Worm (Caenorhabditis elegans) whole organism, L4 larva: ENCODE measurements around the gene T22F3.12.

ENCODE experiments used
- F49E8.2 ChIP-seq: sonication (generic microtip); optimal IDR thresholded peaks from 2 replicates; lab custom pipeline; 2016; ENCODE audit warnings: missing compliant biosample characterization, mild to moderate bottlenecking, missing genetic modification characterization, borderline replicate concordance
- R02D3.7 ChIP-seq: fragments of 150-350 bp; sonication (generic microtip); optimal IDR thresholded peaks from 3 replicates; lab custom pipeline; 2014; ENCODE audit warnings: missing biosample characterization, missing genetic modification characterization
- T26A8.4 ChIP-seq: fragments of 200-800 bp; sonication (Bioruptor generic); IDR thresholded peaks from 2 replicates; pipeline ENCODE4 v1.3.6; 2022; ENCODE audit warnings: missing genetic modification characterization, missing compliant biosample characterization
- Y105C5A.15 ChIP-seq: fragments of 200-800 bp; sonication (Bioruptor generic); IDR thresholded peaks from 2 replicates; pipeline ENCODE4 v1.3.6; 2022; ENCODE audit warnings: missing genetic modification characterization, missing compliant biosample characterization
- ceh-82 ChIP-seq: sonication (generic microtip); optimal IDR thresholded peaks from 2 replicates; lab custom pipeline; 2017; ENCODE audit warnings: missing biosample characterization, missing genetic modification characterization
- dpl-1 ChIP-seq: fragments of 150-350 bp; optimal IDR thresholded peaks from 2 replicates; lab custom pipeline; 2014; ENCODE audit warnings: missing biosample characterization, missing genetic modification reagents, missing genetic modification characterization
- nhr-41 ChIP-seq: fragments of 200-800 bp; sonication (Bioruptor generic); IDR thresholded peaks from 2 replicates; pipeline ENCODE4 v1.3.6; 2022; ENCODE audit warnings: missing genetic modification reagents, missing genetic modification characterization, missing compliant biosample characterization
- nhr-76 ChIP-seq: fragments of 150-350 bp; optimal IDR thresholded peaks from 2 replicates; lab custom pipeline; 2014; ENCODE audit warnings: missing biosample characterization, missing genetic modification characterization
- pha-4 ChIP-seq, 2 experiments: fragments of 150-350 bp in 1 of 2; fragments of 200-800 bp in 1 of 2; sonication (Bioruptor generic) in 1 of 2; IDR thresholded peaks in 1 of 2; optimal IDR thresholded peaks in 1 of 2; 2 replicates each; pipeline versions ENCODE4 v1.3.6 to Lab custom; 2014 to 2022; ENCODE audit warnings: missing genetic modification characterization in 2 of 2, missing genetic modification reagents in 2 of 2, missing biosample characterization in 1 of 2, missing compliant biosample characterization in 1 of 2
- unc-62 ChIP-seq, 3 experiments: fragments of 150-350 bp in 1 of 3; sonication (generic microtip); optimal IDR thresholded peaks in 2 of 3; peaks in 1 of 3; 1 replicate in 1 of 3; 2 replicates in 2 of 3; lab custom pipeline; 2014 to 2017; ENCODE audit warnings: missing biosample characterization in 3 of 3, missing genetic modification characterization in 3 of 3, missing genetic modification reagents in 3 of 3, missing genotype in 1 of 3

ce11 chrV:3600570-3600969 is 8.6 kb upstream of the T22F3.12 start, which contains the start of gene T22F3.7:
- TF ChIP-seq F49E8.2 (tag; lab: Kevin White, UChicago) (no peak), T26A8.4 (GFP tag; lab: Robert Waterston, UW) (no peak), dpl-1 (no peak), nhr-41 (GFP tag; lab: Robert Waterston, UW) (no peak), unc-62 (GFP tag; optimal IDR thresholded peaks at IDR 0.05 in 1 of 2; lab: Kevin White, UChicago) (no peak), unc-62 (tag; optimal IDR thresholded peaks at IDR 0.05; lab: Kevin White, UChicago) (no peak), nhr-76 (no peak), ceh-82 (tag; lab: Kevin White, UChicago) (no peak), pha-4 (GFP tag; IDR thresholded peaks at IDR 0.05; lab: Robert Waterston, UW) (no peak), pha-4 (tag; optimal IDR thresholded peaks at IDR 0.05; lab: Kevin White, UChicago) (no peak), Y105C5A.15 (GFP tag; lab: Robert Waterston, UW) (no peak), R02D3.7 (no peak)
